Fruit fly (Drosophila melanogaster): ENCODE data around the gene dpr19.

- TF ChIP-seq CG8478 (optimal IDR thresholded peaks at IDR 0.05) (no peak), CTCF (optimal IDR thresholded peaks at IDR 0.05) (no peak)
Measured at dm6 chr2L:10422643-10423606, 47.0 kb downstream of the dpr19 start, which contains the start of the genes pie and Wdfy2.

Measured in S2 (cell line).